Fruit fly (Drosophila melanogaster) whole organism, embryonic: ENCODE results near the gene Eato.

Experiments
- Abd-B ChIP-seq: fragments of 200-800 bp; sonication (Bioruptor generic); optimal IDR thresholded peaks from 2 replicates; lab custom pipeline; 2018; ENCODE audit warnings: missing biosample characterization, mild to moderate bottlenecking, missing genetic modification characterization, moderate library complexity
- CG10267 ChIP-seq: fragments of 200-800 bp; sonication (Bioruptor generic); optimal IDR thresholded peaks from 2 replicates; lab custom pipeline; 2018; ENCODE audit warnings: missing biosample characterization, mild to moderate bottlenecking, missing genetic modification characterization, moderate library complexity
- CG10543 ChIP-seq: fragments of 200-800 bp; sonication (Bioruptor generic); optimal IDR thresholded peaks from 3 replicates; lab custom pipeline; 2017; ENCODE audit warnings: missing biosample characterization, mild to moderate bottlenecking, missing genetic modification characterization, moderate library complexity
- CG12104 ChIP-seq: fragments of 200-800 bp; sonication (Bioruptor generic); optimal IDR thresholded peaks from 3 replicates; lab custom pipeline; 2016; ENCODE audit warnings: missing biosample characterization, missing genetic modification characterization
- CG15601 ChIP-seq: fragments of 200-800 bp; sonication (Bioruptor generic); optimal IDR thresholded peaks from 3 replicates; lab custom pipeline; 2019; ENCODE audit warnings: missing biosample characterization, mild to moderate bottlenecking, missing genetic modification characterization, moderate library complexity
- CG16815 ChIP-seq: fragments of 200-800 bp; sonication (Bioruptor generic); optimal IDR thresholded peaks from 3 replicates; lab custom pipeline; 2017; ENCODE audit warnings: missing biosample characterization, mild to moderate bottlenecking, missing genetic modification characterization
- CG17186 ChIP-seq: fragments of 200-800 bp; sonication (Bioruptor generic); optimal IDR thresholded peaks from 3 replicates; lab custom pipeline; 2017; ENCODE audit warnings: missing biosample characterization, missing genetic modification reagents, missing genetic modification characterization
- CG2116 ChIP-seq: fragments of 200-800 bp; sonication (Bioruptor generic); optimal IDR thresholded peaks from 3 replicates; lab custom pipeline; 2018; ENCODE audit warnings: missing biosample characterization, mild to moderate bottlenecking, missing genetic modification characterization
- CG2199 ChIP-seq: fragments of 200-800 bp; sonication (Bioruptor generic); IDR thresholded peaks from 3 replicates; pipeline ENCODE4 v1.3.6; 2022; ENCODE audit warnings: missing biosample characterization, missing genetic modification characterization
- CG4360 ChIP-seq: fragments of 200-800 bp; sonication (Bioruptor generic); IDR thresholded peaks from 2 replicates; pipeline ENCODE4 v1.3.6; 2022; ENCODE audit warnings: missing biosample characterization, missing genetic modification characterization
- CG4424 ChIP-seq: fragments of 200-800 bp; sonication (Bioruptor generic); optimal IDR thresholded peaks from 3 replicates; lab custom pipeline; 2016; ENCODE audit warnings: missing biosample characterization, missing genetic modification characterization
- CG6654 ChIP-seq: fragments of 200-800 bp; sonication (Bioruptor generic); optimal IDR thresholded peaks from 2 replicates; lab custom pipeline; 2017; ENCODE audit warnings: missing biosample characterization, mild to moderate bottlenecking, missing genetic modification characterization
- CG7928 ChIP-seq: fragments of 200-800 bp; sonication (Bioruptor generic); optimal IDR thresholded peaks from 2 replicates; lab custom pipeline; 2017; ENCODE audit warnings: missing biosample characterization, mild to moderate bottlenecking, missing genetic modification characterization
- CG8281 ChIP-seq: fragments of 200-800 bp; sonication (Bioruptor generic); optimal IDR thresholded peaks from 2 replicates; lab custom pipeline; 2018; ENCODE audit warnings: missing biosample characterization, mild to moderate bottlenecking, missing genetic modification characterization, moderate library complexity
- Camta ChIP-seq: fragments of 200-800 bp; sonication (Bioruptor generic); optimal IDR thresholded peaks from 2 replicates; lab custom pipeline; 2016; ENCODE audit warnings: missing biosample characterization, missing genetic modification characterization
- D19B ChIP-seq: fragments of 200-800 bp; sonication (Bioruptor generic); optimal IDR thresholded peaks from 2 replicates; lab custom pipeline; 2017; ENCODE audit warnings: missing biosample characterization, mild to moderate bottlenecking, missing genetic modification characterization
- Dad ChIP-seq: fragments of 200-800 bp; sonication (Bioruptor generic); optimal IDR thresholded peaks from 3 replicates; lab custom pipeline; 2016; ENCODE audit warnings: missing biosample characterization, missing genetic modification characterization
- Deaf1 ChIP-seq: fragments of 200-800 bp; optimal IDR thresholded peaks from 3 replicates; lab custom pipeline; 2019; ENCODE audit warnings: missing biosample characterization, mild to moderate bottlenecking, missing genetic modification characterization, moderate library complexity
- Doc3 ChIP-seq: fragments of 200-800 bp; sonication (Bioruptor generic); IDR thresholded peaks from 3 replicates; pipeline ENCODE4 v1.3.6; 2022; ENCODE audit warnings: missing biosample characterization, missing genetic modification characterization; ENCODE audit not compliant: partially characterized antibody
- Hand ChIP-seq: fragments of 200-800 bp; sonication (Bioruptor generic); optimal IDR thresholded peaks from 2 replicates; lab custom pipeline; 2017; ENCODE audit warnings: mild to moderate bottlenecking, missing biosample characterization, missing genetic modification reagents, missing genetic modification characterization
- HmgD ChIP-seq: fragments of 200-800 bp; sonication (Bioruptor generic); optimal IDR thresholded peaks from 3 replicates; lab custom pipeline; 2016; ENCODE audit warnings: missing biosample characterization, missing genetic modification characterization
- Jarid2 ChIP-seq: fragments of 200-800 bp; sonication (Bioruptor generic); optimal IDR thresholded peaks from 3 replicates; lab custom pipeline; 2017; ENCODE audit warnings: mild to moderate bottlenecking, missing biosample characterization, missing genetic modification reagents, missing genetic modification characterization
- MESR4 ChIP-seq: fragments of 200-800 bp; sonication (Bioruptor generic); optimal IDR thresholded peaks from 2 replicates; lab custom pipeline; 2018; ENCODE audit warnings: missing biosample characterization, mild to moderate bottlenecking, missing genetic modification characterization, moderate library complexity
- Mad ChIP-seq: fragments of 200-800 bp; sonication (Bioruptor generic); optimal IDR thresholded peaks from 2 replicates; lab custom pipeline; 2016; ENCODE audit warnings: missing biosample characterization, missing genetic modification characterization
- Med ChIP-seq: fragments of 200-800 bp; sonication (Bioruptor generic); peaks from one replicate; lab custom pipeline; 2016; ENCODE audit warnings: missing biosample characterization, missing genetic modification characterization, mild to moderate bottlenecking, inconsistent platforms, moderate library complexity
- NC2α ChIP-seq: fragments of 200-800 bp; sonication (Bioruptor generic); optimal IDR thresholded peaks from 2 replicates; lab custom pipeline; 2016; ENCODE audit warnings: missing biosample characterization, missing genetic modification characterization
- Oaz ChIP-seq: fragments of 200-800 bp; sonication (Bioruptor generic); IDR thresholded peaks from 2 replicates; pipeline ENCODE4 v1.3.6; 2022; ENCODE audit warnings: missing biosample characterization, missing genetic modification characterization
- ara ChIP-seq: fragments of 200-800 bp; sonication (Bioruptor generic); IDR thresholded peaks from 2 replicates; pipeline ENCODE4 v1.3.6; 2022; ENCODE audit warnings: missing biosample characterization, missing genetic modification characterization
- ato ChIP-seq: fragments of 200-800 bp; sonication (Bioruptor generic); IDR thresholded peaks from 2 replicates; pipeline ENCODE4 v1.3.6; 2022; ENCODE audit warnings: missing biosample characterization, missing genetic modification characterization; ENCODE audit not compliant: partially characterized antibody
- caup ChIP-seq: fragments of 200-800 bp; sonication (Bioruptor generic); optimal IDR thresholded peaks from 3 replicates; lab custom pipeline; 2017; ENCODE audit warnings: missing biosample characterization, mild to moderate bottlenecking, missing genetic modification characterization, moderate library complexity; ENCODE audit not compliant: severe bottlenecking
- cg ChIP-seq: fragments of 200-800 bp; sonication (Bioruptor generic); optimal IDR thresholded peaks from 3 replicates; lab custom pipeline; 2019; ENCODE audit warnings: missing biosample characterization, mild to moderate bottlenecking, missing genetic modification characterization, moderate library complexity
- corto ChIP-seq: fragments of 200-800 bp; sonication (Bioruptor generic); optimal IDR thresholded peaks from 2 replicates; lab custom pipeline; 2016; ENCODE audit warnings: missing biosample characterization, mild to moderate bottlenecking, missing genetic modification characterization, moderate library complexity
- crc ChIP-seq: fragments of 200-800 bp; sonication (Bioruptor generic); optimal IDR thresholded peaks from 2 replicates; lab custom pipeline; 2016; ENCODE audit warnings: missing biosample characterization, missing genetic modification characterization
- cwo ChIP-seq: fragments of 200-800 bp; sonication (Bioruptor generic); optimal IDR thresholded peaks from 3 replicates; lab custom pipeline; 2017; ENCODE audit warnings: missing biosample characterization, missing genetic modification characterization, mild to moderate bottlenecking, moderate library complexity, missing genetic modification reagents
- dm ChIP-seq: fragments of 200-800 bp; sonication (Bioruptor generic); optimal IDR thresholded peaks from 3 replicates; lab custom pipeline; 2016; ENCODE audit warnings: missing biosample characterization, missing genetic modification characterization
- dmrt11E ChIP-seq: fragments of 200-800 bp; sonication (Bioruptor generic); optimal IDR thresholded peaks from 3 replicates; lab custom pipeline; 2018; ENCODE audit warnings: missing biosample characterization, mild to moderate bottlenecking, missing genetic modification characterization, moderate library complexity
- esg ChIP-seq: fragments of 200-800 bp; sonication (Bioruptor generic); conservative IDR thresholded peaks from 2 replicates; pipeline ENCODE4 v1.3.6; 2022; ENCODE audit warnings: missing biosample characterization, missing genetic modification characterization
- ewg ChIP-seq: fragments of 200-800 bp; sonication (Bioruptor generic); optimal IDR thresholded peaks from 3 replicates; lab custom pipeline; 2017; ENCODE audit warnings: mild to moderate bottlenecking, missing biosample characterization, missing genetic modification reagents, missing genetic modification characterization
- grau ChIP-seq: fragments of 200-800 bp; optimal IDR thresholded peaks from 3 replicates; lab custom pipeline; 2019; ENCODE audit warnings: missing biosample characterization, mild to moderate bottlenecking, missing genetic modification characterization, moderate library complexity
- kni ChIP-seq: fragments of 200-800 bp; sonication (Bioruptor generic); optimal IDR thresholded peaks from 3 replicates; lab custom pipeline; 2017; ENCODE audit warnings: mild to moderate bottlenecking, missing biosample characterization, missing genetic modification reagents, missing genetic modification characterization
- lbe ChIP-seq: fragments of 200-800 bp; sonication (Bioruptor generic); optimal IDR thresholded peaks from 2 replicates; lab custom pipeline; 2016; ENCODE audit warnings: missing biosample characterization, mild to moderate bottlenecking, missing genetic modification characterization
- lmd ChIP-seq: fragments of 200-800 bp; sonication (Bioruptor generic); IDR thresholded peaks from 2 replicates; pipeline ENCODE4 v1.3.6; 2022; ENCODE audit warnings: missing biosample characterization, missing genetic modification characterization
- lov ChIP-seq, 2 experiments: fragments of 200-800 bp in 1 of 2; fragments of >200 bp in 1 of 2; sonication (Bioruptor generic) in 1 of 2; IDR thresholded peaks in 1 of 2; optimal IDR thresholded peaks in 1 of 2; 2 replicates in 1 of 2; 3 replicates in 1 of 2; pipeline versions ENCODE4 v1.3.6 to Lab custom; 2017 to 2022; ENCODE audit warnings: missing biosample characterization in 1 of 2, missing genetic modification characterization in 1 of 2
- p53 ChIP-seq: fragments of 200-800 bp; sonication (Bioruptor generic); optimal IDR thresholded peaks from 2 replicates; lab custom pipeline; 2016; ENCODE audit warnings: missing biosample characterization, missing genetic modification characterization
- ro ChIP-seq: fragments of 200-800 bp; sonication (Bioruptor generic); IDR thresholded peaks from 2 replicates; pipeline ENCODE4 v1.3.6; 2022; ENCODE audit warnings: missing biosample characterization, missing genetic modification characterization
- sug ChIP-seq: fragments of 200-800 bp; optimal IDR thresholded peaks from 2 replicates; lab custom pipeline; 2019; ENCODE audit warnings: missing biosample characterization, mild to moderate bottlenecking, missing genetic modification characterization, moderate library complexity
- tgo ChIP-seq: fragments of 200-800 bp; sonication (Bioruptor generic); IDR thresholded peaks from 3 replicates; pipeline ENCODE4 v1.3.6; 2022; ENCODE audit warnings: missing biosample characterization, missing genetic modification characterization
- tll ChIP-seq, 2 experiments: fragments of 200-800 bp in 1 of 2; fragments of >200 bp in 1 of 2; sonication (Bioruptor generic) in 1 of 2; optimal IDR thresholded peaks; 2 replicates each; lab custom pipeline; 2017 to 2019; ENCODE audit warnings: missing biosample characterization in 2 of 2, missing genetic modification characterization in 2 of 2, mild to moderate bottlenecking in 1 of 2, moderate library complexity in 1 of 2
- vvl ChIP-seq: fragments of 200-800 bp; sonication (Bioruptor generic); IDR thresholded peaks from 2 replicates; pipeline ENCODE4 v1.3.6; 2022; ENCODE audit warnings: missing biosample characterization, missing genetic modification characterization
- z ChIP-seq: fragments of 200-800 bp; sonication (Bioruptor generic); IDR thresholded peaks from 3 replicates; pipeline ENCODE4 v1.3.6; 2022; ENCODE audit warnings: missing biosample characterization, missing genetic modification characterization

Eato gene

DNA sequence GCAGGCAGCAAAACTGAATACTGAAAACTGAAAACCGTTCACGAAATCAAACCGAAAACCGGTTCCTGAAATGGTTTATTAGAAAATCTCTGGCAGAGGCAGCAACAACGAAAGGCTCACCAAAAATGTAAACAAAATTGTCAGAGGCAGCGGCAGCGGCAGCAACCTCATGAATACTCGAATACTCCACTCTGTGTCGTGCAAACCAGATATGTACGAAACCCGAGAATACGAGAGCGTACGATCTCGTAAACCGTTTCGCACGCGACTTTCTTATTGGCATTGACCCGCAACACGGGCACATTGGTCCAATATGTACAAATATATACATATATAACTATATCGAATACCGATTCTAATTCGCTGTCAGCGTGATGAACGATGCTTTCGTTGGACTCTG is 53.7 kb downstream of the Eato start (continued):
- TF ChIP-seq MESR4 (GFP tag; lab: Kevin White, UChicago) (no peak), lmd (GFP tag; lab: Robert Waterston, UW) (no peak), kni (GFP tag; lab: Kevin White, UChicago) (peak; percentile 48), Hand (GFP tag; lab: Kevin White, UChicago) (no peak), Deaf1 (tag; lab: Kevin White, UChicago) (peak; percentile 56), tll (GFP tag; optimal IDR thresholded peaks at IDR 0.05; lab: Kevin White, UChicago) (no peak), Mad (no peak), vvl (GFP tag; lab: Robert Waterston, UW) (0 out of 2 replicates have a peak, but pooled peaks have one; percentile 52), ara (GFP tag; lab: Robert Waterston, UW) (no peak), CG2116 (GFP tag; lab: Kevin White, UChicago) (no peak), lov (optimal IDR thresholded peaks at IDR 0.05; lab: Kevin White, UChicago) (no peak), lov (GFP tag; IDR thresholded peaks at IDR 0.05; lab: Robert Waterston, UW) (no peak), dm (GFP tag; lab: Kevin White, UChicago) (no peak), z (GFP tag; lab: Robert Waterston, UW) (no peak), Doc3 (no peak), cwo (GFP tag; lab: Kevin White, UChicago) (peak; percentile 83), p53 (GFP tag; lab: Kevin White, UChicago) (no peak), CG8281 (tag; lab: Kevin White, UChicago) (no peak), lbe (GFP tag; lab: Kevin White, UChicago) (peak; percentile 45), NC2α (GFP tag; lab: Kevin White, UChicago) (no peak), caup (no peak), ato (GFP tag; lab: Robert Waterston, UW) (no peak), CG7928 (GFP tag; lab: Kevin White, UChicago) (no peak), CG17186 (GFP tag; lab: Kevin White, UChicago) (no peak), CG12104 (GFP tag; lab: Kevin White, UChicago) (no peak), D19B (GFP tag; lab: Kevin White, UChicago) (no peak), ewg (GFP tag; lab: Kevin White, UChicago) (no peak), tgo (GFP tag; lab: Robert Waterston, UW) (no peak), ro (no peak), Oaz (no peak), CG4424 (GFP tag; lab: Kevin White, UChicago) (no peak), CG15601 (no peak), Abd-B (GFP tag; lab: Kevin White, UChicago) (no peak), Dad (GFP tag; lab: Kevin White, UChicago) (no peak), grau (tag; lab: Kevin White, UChicago) (no peak), CG4360 (0 out of 2 replicates have a peak, but pooled peaks have one; percentile 18), HmgD (GFP tag; lab: Kevin White, UChicago) (no peak), Camta (no peak), CG10267 (tag; lab: Kevin White, UChicago) (no peak), CG16815 (no peak), Med (peak; percentile 4), Jarid2 (GFP tag; lab: Kevin White, UChicago) (no peak), sug (tag; lab: Kevin White, UChicago) (no peak), CG10543 (peak; percentile 2), corto (GFP tag; lab: Kevin White, UChicago) (peak; percentile 16), CG2199 (GFP tag; lab: Robert Waterston, UW) (0 out of 3 replicates have a peak, but pooled peaks have one; percentile 54), CG6654 (GFP tag; lab: Kevin White, UChicago) (no peak), esg (GFP tag; lab: Robert Waterston, UW) (no peak), crc (GFP tag; lab: Kevin White, UChicago) (no peak), cg (GFP tag; lab: Kevin White, UChicago) (no peak), dmrt11E (tag; lab: Kevin White, UChicago) (no peak)
